Worm (Caenorhabditis elegans) whole organism, mixed stage, embryonic: ENCODE data around the gene K09E4.1.
A peak's percentile ranks its signal among the peaks of the same experiment; 100 is the strongest.

Source experiments
- M03D4.4 ChIP-seq: sonication (generic microtip); optimal IDR thresholded peaks from 2 replicates; lab custom pipeline; 2017; ENCODE audit warnings: mild to moderate bottlenecking, missing genetic modification characterization, missing compliant biosample characterization
- ceh-39 ChIP-seq: fragments of 150-350 bp; optimal IDR thresholded peaks from 2 replicates; lab custom pipeline; 2014; ENCODE audit warnings: missing biosample characterization, missing genetic modification characterization
- ceh-43 ChIP-seq: fragments of 200-800 bp; sonication (Bioruptor generic); optimal IDR thresholded peaks from 2 replicates; lab custom pipeline; 2018; ENCODE audit warnings: mild to moderate bottlenecking, missing genetic modification characterization, moderate library complexity, missing compliant biosample characterization
- ceh-83 ChIP-seq: fragments of 200-800 bp; sonication (Bioruptor generic); optimal IDR thresholded peaks from 2 replicates; lab custom pipeline; 2018; ENCODE audit warnings: mild to moderate bottlenecking, missing genetic modification characterization, missing compliant biosample characterization
- ces-1 ChIP-seq: fragments of 150-350 bp; optimal IDR thresholded peaks from 2 replicates; lab custom pipeline; 2014; ENCODE audit warnings: missing biosample characterization, missing genetic modification reagents, missing genetic modification characterization
- cnd-1 ChIP-seq: fragments of 200-800 bp; sonication (Bioruptor generic); optimal IDR thresholded peaks from 2 replicates; lab custom pipeline; 2018; ENCODE audit warnings: mild to moderate bottlenecking, missing genetic modification characterization, missing compliant biosample characterization
- drap-1 ChIP-seq: fragments of 200-800 bp; sonication (Bioruptor generic); optimal IDR thresholded peaks from 3 replicates; lab custom pipeline; 2018; ENCODE audit warnings: mild to moderate bottlenecking, missing genetic modification characterization, missing compliant biosample characterization
- elt-3 ChIP-seq: fragments of 150-350 bp; optimal IDR thresholded peaks from 2 replicates; lab custom pipeline; 2014; ENCODE audit warnings: missing biosample characterization, missing genetic modification characterization
- flh-1 ChIP-seq: fragments of 200-800 bp; sonication (Bioruptor generic); optimal IDR thresholded peaks from 2 replicates; lab custom pipeline; 2018; ENCODE audit warnings: mild to moderate bottlenecking, missing genetic modification characterization, moderate library complexity, missing compliant biosample characterization
- ham-2 ChIP-seq: fragments of 200-800 bp; sonication (Bioruptor generic); optimal IDR thresholded peaks from 2 replicates; lab custom pipeline; 2018; ENCODE audit warnings: mild to moderate bottlenecking, missing genetic modification characterization, missing compliant biosample characterization
- hlh-1 ChIP-seq: fragments of 150-350 bp; optimal IDR thresholded peaks from 2 replicates; lab custom pipeline; 2014; ENCODE audit warnings: missing biosample characterization, missing genetic modification reagents, missing genetic modification characterization
- lin-13 ChIP-seq: fragments of 150-350 bp; optimal IDR thresholded peaks from 2 replicates; lab custom pipeline; 2014; ENCODE audit warnings: missing biosample characterization, missing genetic modification characterization
- lin-32 ChIP-seq: fragments of 200-800 bp; sonication (Bioruptor generic); optimal IDR thresholded peaks from 2 replicates; lab custom pipeline; 2018; ENCODE audit warnings: mild to moderate bottlenecking, missing genetic modification characterization, missing compliant biosample characterization
- lsy-2 ChIP-seq: fragments of 150-350 bp; optimal IDR thresholded peaks from 2 replicates; lab custom pipeline; 2014; ENCODE audit warnings: missing biosample characterization, missing genetic modification characterization
- mab-5 ChIP-seq: fragments of 150-350 bp; optimal IDR thresholded peaks from 2 replicates; lab custom pipeline; 2014; ENCODE audit warnings: missing biosample characterization, missing genetic modification characterization
- mep-1 ChIP-seq: fragments of 150-350 bp; optimal IDR thresholded peaks from 2 replicates; lab custom pipeline; 2017; ENCODE audit warnings: missing biosample characterization, missing genetic modification reagents, missing genetic modification characterization, inconsistent platforms
- mls-2 ChIP-seq: sonication (generic microtip); optimal IDR thresholded peaks from 2 replicates; lab custom pipeline; 2016; ENCODE audit warnings: mild to moderate bottlenecking, missing genetic modification characterization, moderate library complexity, missing compliant biosample characterization
- nhr-12 ChIP-seq: fragments of 150-350 bp; optimal IDR thresholded peaks from 2 replicates; lab custom pipeline; 2014; ENCODE audit warnings: missing biosample characterization, missing genetic modification characterization
- nhr-2 ChIP-seq: fragments of 150-350 bp; optimal IDR thresholded peaks from 2 replicates; lab custom pipeline; 2014; ENCODE audit warnings: missing biosample characterization, missing genetic modification characterization
- nhr-28 ChIP-seq: fragments of 150-350 bp; optimal IDR thresholded peaks from 2 replicates; lab custom pipeline; 2014; ENCODE audit warnings: missing biosample characterization, missing genetic modification characterization
- nhr-76 ChIP-seq: sonication (generic microtip); optimal IDR thresholded peaks from 2 replicates; lab custom pipeline; 2017; ENCODE audit warnings: missing biosample characterization, missing genetic modification characterization
- pha-4 ChIP-seq: fragments of 150-350 bp; optimal IDR thresholded peaks from 2 replicates; lab custom pipeline; 2018; ENCODE audit warnings: missing biosample characterization, missing genetic modification reagents, missing genetic modification characterization
- sem-2 ChIP-seq: fragments of 200-800 bp; sonication (Bioruptor generic); optimal IDR thresholded peaks from 2 replicates; lab custom pipeline; 2018; ENCODE audit warnings: mild to moderate bottlenecking, missing genetic modification characterization, missing compliant biosample characterization
- snpc-4 ChIP-seq: fragments of 150-350 bp; optimal IDR thresholded peaks from 2 replicates; lab custom pipeline; 2014; ENCODE audit warnings: missing biosample characterization, missing genetic modification characterization
- tbx-8 ChIP-seq: fragments of 200-800 bp; sonication (Bioruptor generic); optimal IDR thresholded peaks from 2 replicates; lab custom pipeline; 2018; ENCODE audit warnings: mild to moderate bottlenecking, missing genetic modification characterization, moderate library complexity, missing compliant biosample characterization
- unc-120 ChIP-seq: sonication (generic microtip); optimal IDR thresholded peaks from 2 replicates; lab custom pipeline; 2017; ENCODE audit warnings: missing genetic modification characterization, missing compliant biosample characterization; ENCODE audit not compliant: poor library complexity, severe bottlenecking
- unc-39 ChIP-seq: fragments of 150-350 bp; optimal IDR thresholded peaks from 2 replicates; lab custom pipeline; 2014; ENCODE audit warnings: missing biosample characterization, missing genetic modification characterization
- unc-62 ChIP-seq: fragments of 150-350 bp; optimal IDR thresholded peaks from 2 replicates; lab custom pipeline; 2014; ENCODE audit warnings: missing biosample characterization, missing genetic modification reagents, missing genetic modification characterization
- zip-8 ChIP-seq: fragments of 150-350 bp; optimal IDR thresholded peaks from 2 replicates; lab custom pipeline; 2014; ENCODE audit warnings: missing biosample characterization, missing genetic modification characterization
- ztf-11 ChIP-seq: fragments of 150-350 bp; optimal IDR thresholded peaks from 2 replicates; lab custom pipeline; 2014; ENCODE audit warnings: missing biosample characterization, missing genetic modification characterization

Gene K09E4.1

DNA sequence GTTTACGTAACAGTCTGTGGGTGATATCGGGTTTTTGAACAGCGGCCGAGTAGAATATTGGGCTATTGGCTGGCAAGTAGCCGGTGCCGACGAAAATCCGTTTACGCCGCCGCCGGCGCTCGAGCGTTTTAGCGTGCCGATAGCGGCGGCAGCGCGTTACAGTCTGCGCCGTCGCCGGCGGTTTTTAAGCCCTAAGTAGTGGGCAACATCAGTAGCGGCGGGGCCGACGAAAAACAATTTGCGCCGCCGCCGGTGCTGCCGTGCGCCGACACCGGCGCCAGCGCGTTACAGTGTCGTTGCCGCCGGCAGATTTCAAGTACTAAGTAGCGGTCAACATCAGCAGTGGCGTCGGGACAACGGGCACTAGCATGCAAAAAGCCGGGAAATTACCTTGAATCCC lies 41.8 kb upstream of the K09E4.1 start:
- TF ChIP-seq unc-120 (tag; lab: Kevin White, UChicago), result no peak
- no peak for TF ChIP-seq flh-1 (GFP tag; lab: Kevin White, UChicago)
- TF ChIP-seq nhr-28, result no peak

DNA sequence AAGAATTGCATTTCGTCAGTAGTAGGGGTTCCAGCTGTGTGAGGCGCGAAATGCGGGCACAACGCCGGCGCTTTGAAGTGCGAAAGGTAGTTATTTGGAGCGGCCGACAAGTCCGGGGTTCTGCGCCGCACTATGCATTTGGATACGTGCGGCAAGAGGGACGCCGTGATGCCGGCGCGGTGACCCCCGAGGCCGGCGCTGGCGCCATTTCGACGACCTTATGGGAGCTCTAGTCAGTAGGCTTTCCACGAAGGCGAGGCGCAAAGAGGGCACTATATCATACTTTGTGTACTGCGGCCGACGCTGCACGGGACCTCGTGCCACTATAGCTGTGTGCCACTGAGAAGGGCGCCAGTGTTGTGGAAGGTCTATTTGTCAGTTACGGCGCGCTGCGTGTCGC lies 40.8 kb upstream of the K09E4.1 start:
- TF ChIP-seq cnd-1 (tag; lab: Kevin White, UChicago), result no peak
- no peak for TF ChIP-seq zip-8 (tag; lab: Kevin White, UChicago)
- TF ChIP-seq ces-1 (GFP tag; lab: Kevin White, UChicago), result no peak
- no peak for TF ChIP-seq unc-62 (GFP tag; lab: Kevin White, UChicago)
- no peak for TF ChIP-seq nhr-12

DNA sequence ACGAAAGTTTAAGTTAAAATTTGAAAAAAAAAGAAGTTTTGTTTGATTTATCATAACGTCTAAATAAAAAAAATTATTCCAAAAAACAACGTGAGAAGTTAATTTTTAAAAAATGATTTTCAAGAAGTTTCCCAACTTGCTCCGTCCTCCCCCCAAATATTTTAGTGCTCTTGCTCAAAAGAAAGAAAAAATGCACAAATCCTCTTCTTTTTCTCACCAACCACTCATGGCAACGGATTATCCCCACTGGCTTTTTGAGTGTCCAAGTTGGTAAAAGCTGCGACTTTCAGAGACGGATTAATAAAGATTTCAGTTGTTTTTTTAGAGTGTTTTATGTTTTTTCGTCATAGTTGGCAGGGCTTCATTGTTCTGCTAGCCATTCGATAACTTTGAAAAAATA lies 40.1 kb upstream of the K09E4.1 start, which contains the start of gene Y39G8C.2:
TSS of gene Y39G8C.2 (minus strand) at position 101 of the 400 bp plus-strand sequence.
- TF ChIP-seq M03D4.4 (no peak), lsy-2 (tag; lab: Kevin White, UChicago) (no peak), tbx-8 (GFP tag; lab: Kevin White, UChicago) (no peak), mep-1 (no peak), ztf-11 (tag; lab: Kevin White, UChicago) (no peak), lin-13 (tag; lab: Kevin White, UChicago) (no peak), ceh-43 (GFP tag; lab: Kevin White, UChicago) (no peak), lin-32 (no peak), hlh-1 (no peak), nhr-2 (tag; lab: Kevin White, UChicago) (no peak), drap-1 (GFP tag; lab: Kevin White, UChicago) (no peak), unc-39 (tag; lab: Kevin White, UChicago) (no peak), snpc-4 (tag; lab: Kevin White, UChicago) (no peak), elt-3 (tag; lab: Kevin White, UChicago) (no peak), flh-1 (GFP tag; lab: Kevin White, UChicago) (no peak)

DNA sequence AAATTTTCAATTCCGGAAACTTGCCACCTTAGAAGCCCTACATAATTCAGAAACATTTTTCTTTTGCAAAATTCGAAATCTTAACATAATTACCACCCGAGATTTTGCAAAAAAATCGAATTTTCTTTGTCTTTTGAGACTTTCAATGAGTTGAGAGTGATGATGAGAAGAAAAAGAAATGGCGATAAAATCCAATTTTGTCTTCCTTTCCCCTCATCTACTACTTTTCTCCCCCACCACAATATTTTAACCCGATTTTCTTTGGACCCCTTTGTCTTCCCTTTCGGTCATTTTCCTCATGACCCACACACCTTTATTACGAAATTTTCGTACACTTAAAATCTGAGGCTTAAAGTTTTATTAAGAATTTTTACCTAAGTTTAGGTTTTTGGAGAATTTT lies 39.3 kb upstream of the K09E4.1 start:
- no peak for TF ChIP-seq mls-2 (tag; lab: Kevin White, UChicago)
- peak; percentile 88 for TF ChIP-seq ces-1 (GFP tag; lab: Kevin White, UChicago)

DNA sequence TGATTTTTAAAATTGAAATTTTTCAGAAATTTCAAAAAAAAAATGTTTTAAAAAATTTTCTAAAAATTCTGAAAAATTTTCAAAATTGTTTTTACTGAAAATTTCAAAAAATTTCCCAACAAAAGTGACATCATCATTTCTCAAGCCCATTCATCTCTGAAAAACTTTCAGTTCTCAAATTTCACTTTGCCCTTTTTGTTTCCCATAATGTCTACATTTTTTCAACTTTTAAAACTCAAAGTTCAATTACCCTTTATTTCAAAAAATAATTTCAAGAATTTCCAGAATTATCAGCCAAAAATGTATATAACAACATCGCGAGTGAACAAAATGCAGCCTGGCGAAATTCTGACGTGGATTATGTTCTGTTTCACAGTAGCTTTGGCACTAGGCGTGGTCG lies 36.7 kb upstream of the K09E4.1 start, which contains the start of gene bkip-1:
TSS of gene bkip-1 (plus strand) at position 301 of the 400 bp plus-strand sequence.
- TF ChIP-seq unc-120 (tag; lab: Kevin White, UChicago), result no peak
- no peak for TF ChIP-seq mls-2 (tag; lab: Kevin White, UChicago)
- no peak for TF ChIP-seq drap-1 (GFP tag; lab: Kevin White, UChicago)
- no peak for TF ChIP-seq mab-5 (tag; lab: Kevin White, UChicago)
- no peak for TF ChIP-seq nhr-28
- no peak for TF ChIP-seq lsy-2 (tag; lab: Kevin White, UChicago)
- no peak for TF ChIP-seq nhr-12
- TF ChIP-seq pha-4, result no peak
- no peak for TF ChIP-seq lin-32
- TF ChIP-seq lin-13 (tag; lab: Kevin White, UChicago), result no peak
- TF ChIP-seq cnd-1 (tag; lab: Kevin White, UChicago), result no peak
- TF ChIP-seq ceh-83 (GFP tag; lab: Kevin White, UChicago), result no peak

DNA sequence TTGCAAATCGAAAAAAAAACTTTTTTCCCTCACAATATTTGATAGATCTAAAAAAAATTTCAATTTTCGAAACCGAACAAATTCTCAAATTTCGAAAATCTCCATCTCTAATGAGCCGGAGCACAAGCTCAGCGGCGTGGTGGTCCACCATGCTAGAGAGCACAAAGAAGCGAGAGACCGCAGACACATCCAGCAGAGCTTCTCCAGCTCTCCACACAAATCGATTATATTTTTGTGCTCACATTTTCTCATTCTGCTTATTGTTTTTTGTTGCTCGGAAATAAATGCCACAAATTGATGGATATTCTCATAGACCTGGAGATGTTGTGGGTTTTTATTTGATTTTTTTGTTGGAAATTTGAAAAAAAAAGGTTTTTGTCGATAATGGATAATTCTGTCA lies 35.5 kb upstream of the K09E4.1 start:
- TF ChIP-seq mab-5 (tag; lab: Kevin White, UChicago) (no peak), ztf-11 (tag; lab: Kevin White, UChicago) (no peak), ces-1 (GFP tag; lab: Kevin White, UChicago) (peak; percentile 13), unc-62 (GFP tag; lab: Kevin White, UChicago) (no peak)

DNA sequence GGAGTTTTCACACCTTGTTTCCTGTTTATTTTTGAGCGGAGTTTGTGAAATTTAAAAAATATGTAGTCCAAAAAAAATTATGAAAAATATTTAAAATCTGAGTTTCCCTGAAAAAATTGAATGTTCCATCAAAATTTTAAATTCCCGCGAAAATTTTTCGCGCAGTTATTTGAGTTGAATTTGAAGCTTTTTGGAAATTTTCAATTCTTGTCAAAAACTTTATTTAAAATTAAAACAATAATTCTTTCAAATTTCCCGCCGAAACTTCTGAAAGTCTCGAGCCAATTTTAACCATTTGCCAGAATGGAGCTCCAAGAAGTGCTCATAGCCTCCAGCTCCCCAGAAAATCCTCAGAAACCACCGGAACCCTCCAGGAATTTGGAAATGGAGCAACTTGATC lies 33.2 kb upstream of the K09E4.1 start, which contains the start of gene gur-4:
TSS of gene gur-4 (plus strand) at position 301 of the 400 bp plus-strand sequence.
- TF ChIP-seq ces-1 (GFP tag; lab: Kevin White, UChicago), result no peak
- no peak for TF ChIP-seq unc-62 (GFP tag; lab: Kevin White, UChicago)
- TF ChIP-seq M03D4.4, result no peak
- no peak for TF ChIP-seq nhr-76 (tag; lab: Kevin White, UChicago)
- TF ChIP-seq lin-13 (tag; lab: Kevin White, UChicago), result no peak
- TF ChIP-seq ham-2 (GFP tag; lab: Kevin White, UChicago), result no peak
- no peak for TF ChIP-seq drap-1 (GFP tag; lab: Kevin White, UChicago)
- TF ChIP-seq ceh-83 (GFP tag; lab: Kevin White, UChicago), result no peak
- no peak for TF ChIP-seq cnd-1 (tag; lab: Kevin White, UChicago)
- no peak for TF ChIP-seq unc-39 (tag; lab: Kevin White, UChicago)
- no peak for TF ChIP-seq ztf-11 (tag; lab: Kevin White, UChicago)
- TF ChIP-seq ceh-39 (tag; lab: Kevin White, UChicago), result no peak
- TF ChIP-seq nhr-12, result no peak
- no peak for TF ChIP-seq sem-2 (GFP tag; lab: Kevin White, UChicago)
- TF ChIP-seq nhr-2 (tag; lab: Kevin White, UChicago), result no peak
- no peak for TF ChIP-seq hlh-1
- TF ChIP-seq nhr-28, result no peak
- TF ChIP-seq, all 35 proteins: peak for 0
